4 fruit fly cellular contexts compared by ENCODE assay signal in the genomic region with DNA sequence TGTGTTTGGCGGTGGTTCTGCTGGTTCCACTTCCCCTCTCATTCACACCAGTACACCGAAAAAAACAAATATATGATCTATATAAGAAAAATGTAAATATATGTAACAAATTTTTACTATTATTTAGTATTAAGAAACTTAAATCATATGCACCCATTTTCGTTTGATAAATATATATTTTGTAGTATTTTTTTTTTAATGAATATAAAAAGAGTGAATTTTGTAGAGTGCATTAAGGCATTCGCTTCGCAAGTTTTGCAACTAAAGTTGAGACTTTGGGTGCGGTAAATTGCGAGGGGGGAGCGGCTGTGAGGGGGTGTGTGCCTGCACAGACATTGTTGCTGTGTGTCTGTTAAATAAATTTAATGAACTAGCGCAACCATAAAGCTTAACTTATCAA.
TF ChIP-seq lines count a peak whose summit lies in the region.

No protein-coding gene starts in this region.

- no peak for TF ChIP-seq CTCF in whole organism, embryonic (GFP tag; optimal IDR thresholded peaks at IDR 0.05; lab: Kevin White, UChicago)

TF ChIP-seq in whole organism, embryonic, 481 proteins besides CTCF, POLR2A, EP300 and RAD21 (continues in another document):
- TF ChIP-seq Sox100B (GFP tag; optimal IDR thresholded peaks at IDR 0.05; lab: Kevin White, UChicago) (peak; percentile 25), CG3838 (GFP tag; optimal IDR thresholded peaks at IDR 0.05; lab: Kevin White, UChicago) (no peak), Spps (tag; optimal IDR thresholded peaks at IDR 0.05; lab: Kevin White, UChicago) (peak; percentile 18), D19A (tag; optimal IDR thresholded peaks at IDR 0.05; lab: Kevin White, UChicago) (peak; percentile 19), Six4 (GFP tag; optimal IDR thresholded peaks at IDR 0.05; lab: Kevin White, UChicago) (peak; percentile 21), onecut (GFP tag; IDR thresholded peaks at IDR 0.05; lab: Robert Waterston, UW) (no peak), CG1603 (tag; optimal IDR thresholded peaks at IDR 0.05; lab: Kevin White, UChicago) (no peak), row (GFP tag; IDR thresholded peaks at IDR 0.05; lab: Robert Waterston, UW) (peak; percentile 38; the same call in 1 of the 3 replicates), ind (GFP tag; optimal IDR thresholded peaks at IDR 0.05; lab: Kevin White, UChicago) (peak; percentile 10), CG10979 (tag; optimal IDR thresholded peaks at IDR 0.05; lab: Kevin White, UChicago) (peak; percentile 67), CG6854 (GFP tag; optimal IDR thresholded peaks at IDR 0.05; lab: Kevin White, UChicago) (no peak), CG2678 (tag; optimal IDR thresholded peaks at IDR 0.05; lab: Kevin White, UChicago) (peak; percentile 16), CG11247 (GFP tag; IDR thresholded peaks at IDR 0.05; lab: Robert Waterston, UW) (no peak), Fer2 (tag; optimal IDR thresholded peaks at IDR 0.05; lab: Kevin White, UChicago) (no peak), Meics (GFP tag; optimal IDR thresholded peaks at IDR 0.05; lab: Kevin White, UChicago) (peak; percentile 3), sc (optimal IDR thresholded peaks at IDR 0.05; lab: Kevin White, UChicago) (no peak), sc (GFP tag; optimal IDR thresholded peaks at IDR 0.05; lab: Kevin White, UChicago) (no peak), p53 (GFP tag; optimal IDR thresholded peaks at IDR 0.05; lab: Kevin White, UChicago) (no peak), lab (GFP tag; optimal IDR thresholded peaks at IDR 0.05; lab: Kevin White, UChicago) (peak; percentile 28), Jarid2 (GFP tag; optimal IDR thresholded peaks at IDR 0.05; lab: Kevin White, UChicago) (peak; percentile 6), CG17186 (GFP tag; optimal IDR thresholded peaks at IDR 0.05; lab: Kevin White, UChicago) (no peak), CG15696 (tag; optimal IDR thresholded peaks at IDR 0.05; lab: Kevin White, UChicago) (peak; percentile 54)

TF ChIP-seq in whole organism, prepupa, 60 proteins besides CTCF, POLR2A, EP300 and RAD21 (continues in another document):
- TF ChIP-seq esn (GFP tag; optimal IDR thresholded peaks at IDR 0.05; lab: Kevin White, UChicago) (peak; percentile 34), fd85E (GFP tag; optimal IDR thresholded peaks at IDR 0.05; lab: Kevin White, UChicago) (peak; percentile 41), CG10669 (GFP tag; optimal IDR thresholded peaks at IDR 0.05; lab: Kevin White, UChicago) (peak; percentile 81), CG8632 (GFP tag; optimal IDR thresholded peaks at IDR 0.05; lab: Kevin White, UChicago) (peak; percentile 47), CG9139 (GFP tag; optimal IDR thresholded peaks at IDR 0.05; lab: Kevin White, UChicago) (peak; percentile 78), salr (GFP tag; optimal IDR thresholded peaks at IDR 0.05; lab: Kevin White, UChicago) (peak in 1 of 2 experiments; percentile 32), CG6854 (GFP tag; optimal IDR thresholded peaks at IDR 0.05; lab: Kevin White, UChicago) (peak; percentile 19), CG10631 (GFP tag; optimal IDR thresholded peaks at IDR 0.05; lab: Kevin White, UChicago) (peak; percentile 78), Ets96B (tag; optimal IDR thresholded peaks at IDR 0.05; lab: Kevin White, UChicago) (peak; percentile 62), topi (GFP tag; optimal IDR thresholded peaks at IDR 0.05; lab: Kevin White, UChicago) (peak; percentile 26), Blimp-1 (GFP tag; optimal IDR thresholded peaks at IDR 0.05; lab: Kevin White, UChicago) (peak; percentile 39), vri (GFP tag; optimal IDR thresholded peaks at IDR 0.05; lab: Kevin White, UChicago) (no peak), net (GFP tag; optimal IDR thresholded peaks at IDR 0.05; lab: Kevin White, UChicago) (peak; percentile 45), spab (GFP tag; optimal IDR thresholded peaks at IDR 0.05; lab: Kevin White, UChicago) (peak; percentile 84), CG34406 (GFP tag; optimal IDR thresholded peaks at IDR 0.05; lab: Kevin White, UChicago) (peak; percentile 43), Sox102F (GFP tag; optimal IDR thresholded peaks at IDR 0.05; lab: Kevin White, UChicago) (no peak), CG11762 (GFP tag; optimal IDR thresholded peaks at IDR 0.05; lab: Kevin White, UChicago; ENCODE audit: insufficient read depth) (peak; percentile 63), fkh (GFP tag; optimal IDR thresholded peaks at IDR 0.05; lab: Kevin White, UChicago) (no peak), CG6808 (GFP tag; optimal IDR thresholded peaks at IDR 0.05; lab: Kevin White, UChicago) (peak; percentile 86), dsx (GFP tag; optimal IDR thresholded peaks at IDR 0.05; lab: Kevin White, UChicago; ENCODE audit: poor library complexity, severe bottlenecking) (peak; percentile 99), eg (GFP tag; IDR thresholded peaks at IDR 0.05; lab: Robert Waterston, UW) (peak; percentile 88)

TF ChIP-seq in whole organism, pupa, 21 proteins besides CTCF, POLR2A, EP300 and RAD21:
- TF ChIP-seq gl (tag; optimal IDR thresholded peaks at IDR 0.05; lab: Kevin White, UChicago) (peak; percentile 50), Ets98B (GFP tag; IDR thresholded peaks at IDR 0.05; lab: Robert Waterston, UW) (peak; percentile 66), CG15710 (tag; optimal IDR thresholded peaks at IDR 0.05; lab: Kevin White, UChicago) (peak; percentile 72), CG12605 (GFP tag; IDR thresholded peaks at IDR 0.05; lab: Robert Waterston, UW) (peak; percentile 88), D1 (tag; optimal IDR thresholded peaks at IDR 0.05; lab: Kevin White, UChicago) (peak; percentile 71), CG4496 (GFP tag; IDR thresholded peaks at IDR 0.05; lab: Robert Waterston, UW) (peak; percentile 61; the same call in 2 of the 3 replicates), Pif1A (GFP tag; optimal IDR thresholded peaks at IDR 0.05; lab: Kevin White, UChicago) (no peak), CG13204 (GFP tag; optimal IDR thresholded peaks at IDR 0.05; lab: Kevin White, UChicago) (no peak), CG10348 (GFP tag; IDR thresholded peaks at IDR 0.05; lab: Robert Waterston, UW) (no peak; the same call in 1 of the 2 replicates), CG17806 (tag; optimal IDR thresholded peaks at IDR 0.05; lab: Kevin White, UChicago) (peak; percentile 94), CG34367 (tag; optimal IDR thresholded peaks at IDR 0.05; lab: Kevin White, UChicago) (peak; percentile 33), CG8159 (tag; optimal IDR thresholded peaks at IDR 0.05; lab: Kevin White, UChicago) (peak; percentile 95), CG32121 (GFP tag; IDR thresholded peaks at IDR 0.05; lab: Robert Waterston, UW) (peak; percentile 72), Snoo (tag; optimal IDR thresholded peaks at IDR 0.05; lab: Kevin White, UChicago) (no peak), CG8301 (tag; optimal IDR thresholded peaks at IDR 0.05; lab: Kevin White, UChicago) (peak; percentile 87), fd96Ca (GFP tag; IDR thresholded peaks at IDR 0.05; lab: Robert Waterston, UW) (peak; percentile 58; the same call in 2 of the 3 replicates), CG9948 (tag; optimal IDR thresholded peaks at IDR 0.05; lab: Kevin White, UChicago) (peak; percentile 60), Pif1B (GFP tag; optimal IDR thresholded peaks at IDR 0.05; lab: Kevin White, UChicago) (peak; percentile 31), EcR (GFP tag; optimal IDR thresholded peaks at IDR 0.05; lab: Kevin White, UChicago) (no peak), rn (GFP tag; IDR thresholded peaks at IDR 0.05; lab: Robert Waterston, UW) (peak; percentile 72), CG14655 (GFP tag; optimal IDR thresholded peaks at IDR 0.05; lab: Kevin White, UChicago) (peak; percentile 82)

TF ChIP-seq in whole organism, wandering third instar larva, 38 proteins besides CTCF, POLR2A, EP300 and RAD21 (continues in another document):
- TF ChIP-seq dsf (GFP tag; optimal IDR thresholded peaks at IDR 0.05; lab: Kevin White, UChicago; ENCODE audit: borderline replicate concordance), result no peak
- no peak for TF ChIP-seq Mio (GFP tag; optimal IDR thresholded peaks at IDR 0.05; lab: Kevin White, UChicago)
- TF ChIP-seq jim (GFP tag; optimal IDR thresholded peaks at IDR 0.05; lab: Kevin White, UChicago), result no peak
- TF ChIP-seq br (GFP tag; optimal IDR thresholded peaks at IDR 0.05; lab: Kevin White, UChicago), result no peak
- peak; percentile 39 for TF ChIP-seq Sp1 (GFP tag; optimal IDR thresholded peaks at IDR 0.05; lab: Kevin White, UChicago)
- TF ChIP-seq dl (GFP tag; optimal IDR thresholded peaks at IDR 0.05; lab: Kevin White, UChicago; ENCODE audit: insufficient read depth in 1 of 2, partially characterized antibody in 2 of 2), result no peak
- no peak for TF ChIP-seq N (GFP tag; optimal IDR thresholded peaks at IDR 0.05; lab: Kevin White, UChicago)
- TF ChIP-seq Abd-B (GFP tag; optimal IDR thresholded peaks at IDR 0.05; lab: Kevin White, UChicago), result no peak
- no peak for TF ChIP-seq CG9705 (GFP tag; optimal IDR thresholded peaks at IDR 0.05; lab: Kevin White, UChicago)
- no peak for TF ChIP-seq Hr78 (GFP tag; optimal IDR thresholded peaks at IDR 0.05; lab: Kevin White, UChicago)
- TF ChIP-seq CrebA (GFP tag; optimal IDR thresholded peaks at IDR 0.05; lab: Kevin White, UChicago; ENCODE audit: borderline replicate concordance), result no peak
- peak; percentile 38 for TF ChIP-seq rgr (GFP tag; optimal IDR thresholded peaks at IDR 0.05; lab: Kevin White, UChicago)
- TF ChIP-seq HLH106 (tag; optimal IDR thresholded peaks at IDR 0.05; lab: Kevin White, UChicago), result no peak
- no peak for TF ChIP-seq Dif (GFP tag; optimal IDR thresholded peaks at IDR 0.05; lab: Kevin White, UChicago; ENCODE audit: partially characterized antibody)
- no peak for TF ChIP-seq Hr83 (GFP tag; optimal IDR thresholded peaks at IDR 0.05; lab: Kevin White, UChicago; ENCODE audit: poor library complexity, severe bottlenecking)
- no peak for TF ChIP-seq pan (optimal IDR thresholded peaks at IDR 0.05; lab: Kevin White, UChicago)
- no peak for TF ChIP-seq lola (GFP tag; optimal IDR thresholded peaks at IDR 0.05; lab: Kevin White, UChicago)
- no peak for TF ChIP-seq OdsH (GFP tag; optimal IDR thresholded peaks at IDR 0.05; lab: Kevin White, UChicago)
- no peak for TF ChIP-seq Jra (GFP tag; optimal IDR thresholded peaks at IDR 0.05; lab: Kevin White, UChicago)
- TF ChIP-seq woc (GFP tag; optimal IDR thresholded peaks at IDR 0.05; lab: Kevin White, UChicago), result no peak
- TF ChIP-seq h (GFP tag; optimal IDR thresholded peaks at IDR 0.05; lab: Kevin White, UChicago), result no peak
- TF ChIP-seq dmrt93B (GFP tag; optimal IDR thresholded peaks at IDR 0.05; lab: Kevin White, UChicago), result peak; percentile 43
- no peak for TF ChIP-seq ey (GFP tag; optimal IDR thresholded peaks at IDR 0.05; lab: Kevin White, UChicago)
- TF ChIP-seq brk (GFP tag; optimal IDR thresholded peaks at IDR 0.05; lab: Kevin White, UChicago), result no peak
- no peak for TF ChIP-seq GATAd (GFP tag; optimal IDR thresholded peaks at IDR 0.05; lab: Kevin White, UChicago)
- TF ChIP-seq Rel (GFP tag; optimal IDR thresholded peaks at IDR 0.05; lab: Kevin White, UChicago), result no peak
- TF ChIP-seq Rel (tag; optimal IDR thresholded peaks at IDR 0.05; lab: Kevin White, UChicago), result no peak
- TF ChIP-seq Dfd (GFP tag; optimal IDR thresholded peaks at IDR 0.05; lab: Kevin White, UChicago), result no peak
- no peak for TF ChIP-seq sv (GFP tag; optimal IDR thresholded peaks at IDR 0.05; lab: Kevin White, UChicago)
- no peak for TF ChIP-seq Vsx2 (GFP tag; optimal IDR thresholded peaks at IDR 0.05; lab: Kevin White, UChicago; ENCODE audit: partially characterized antibody)
